Fruit fly (Drosophila melanogaster) whole organism, embryonic: ENCODE data around the gene GNBP1.

ENCODE experiments used
- Atf6 ChIP-seq: fragments of 200-800 bp; sonication (Bioruptor generic); IDR thresholded peaks from 2 replicates; pipeline ENCODE4 v1.3.6; 2022; ENCODE audit warnings: missing biosample characterization, missing genetic modification characterization
- B-H1 ChIP-seq: fragments of 200-800 bp; sonication (Bioruptor generic); IDR thresholded peaks from 3 replicates; pipeline ENCODE4 v1.3.6; 2022; ENCODE audit warnings: missing biosample characterization, missing genetic modification characterization
- BtbVII ChIP-seq: fragments of 200-800 bp; sonication (Bioruptor generic); optimal IDR thresholded peaks from 3 replicates; lab custom pipeline; 2017; ENCODE audit warnings: missing biosample characterization, mild to moderate bottlenecking, missing genetic modification characterization
- CG10366 ChIP-seq: fragments of 200-800 bp; sonication (Bioruptor generic); IDR thresholded peaks from 2 replicates; pipeline ENCODE4 v1.3.6; 2022; ENCODE audit warnings: missing biosample characterization, missing genetic modification characterization
- CG10462 ChIP-seq: fragments of 200-800 bp; sonication (Bioruptor generic); optimal IDR thresholded peaks from 2 replicates; lab custom pipeline; 2016; ENCODE audit warnings: missing biosample characterization, missing genetic modification characterization
- CG11247 ChIP-seq: fragments of 200-800 bp; sonication (Bioruptor generic); IDR thresholded peaks from 2 replicates; pipeline ENCODE4 v1.3.6; 2022; ENCODE audit warnings: missing biosample characterization, missing genetic modification characterization
- CG12104 ChIP-seq: fragments of 200-800 bp; sonication (Bioruptor generic); optimal IDR thresholded peaks from 3 replicates; lab custom pipeline; 2016; ENCODE audit warnings: missing biosample characterization, missing genetic modification characterization
- CG12219 ChIP-seq: fragments of 200-800 bp; sonication (Bioruptor generic); optimal IDR thresholded peaks from 3 replicates; lab custom pipeline; 2018; ENCODE audit warnings: missing biosample characterization, mild to moderate bottlenecking, missing genetic modification characterization
- CG13624 ChIP-seq: fragments of 200-800 bp; sonication (Bioruptor generic); optimal IDR thresholded peaks from 2 replicates; lab custom pipeline; 2016; ENCODE audit warnings: missing biosample characterization, missing genetic modification characterization
- CG1647 ChIP-seq: fragments of 200-800 bp; sonication (Bioruptor generic); optimal IDR thresholded peaks from 3 replicates; lab custom pipeline; 2016; ENCODE audit warnings: missing biosample characterization, missing genetic modification characterization
- CG17612 ChIP-seq: fragments of 200-800 bp; sonication (Bioruptor generic); IDR thresholded peaks from 2 replicates; pipeline ENCODE4 v1.3.6; 2022; ENCODE audit warnings: missing biosample characterization, missing genetic modification characterization
- CG17912 ChIP-seq: fragments of 200-800 bp; sonication (Bioruptor generic); optimal IDR thresholded peaks from 2 replicates; lab custom pipeline; 2018; ENCODE audit warnings: missing biosample characterization, mild to moderate bottlenecking, missing genetic modification characterization
- CG4328 ChIP-seq: fragments of 200-800 bp; sonication (Bioruptor generic); optimal IDR thresholded peaks from 3 replicates; lab custom pipeline; 2017; ENCODE audit warnings: missing biosample characterization, missing genetic modification reagents, missing genetic modification characterization
- CG4360 ChIP-seq: fragments of 200-800 bp; sonication (Bioruptor generic); IDR thresholded peaks from 2 replicates; pipeline ENCODE4 v1.3.6; 2022; ENCODE audit warnings: missing biosample characterization, missing genetic modification characterization
- CG4820 ChIP-seq: fragments of 200-800 bp; sonication (Bioruptor generic); optimal IDR thresholded peaks from 3 replicates; lab custom pipeline; 2016; ENCODE audit warnings: missing biosample characterization, missing genetic modification characterization
- CG6683 ChIP-seq: fragments of 200-800 bp; sonication (Bioruptor generic); optimal IDR thresholded peaks from 2 replicates; lab custom pipeline; 2017; ENCODE audit warnings: missing biosample characterization, mild to moderate bottlenecking, missing genetic modification characterization, missing genetic modification reagents
- CG7271 ChIP-seq: fragments of 200-800 bp; sonication (Bioruptor generic); optimal IDR thresholded peaks from 2 replicates; lab custom pipeline; 2018; ENCODE audit warnings: missing biosample characterization, mild to moderate bottlenecking, missing genetic modification characterization, moderate library complexity
- CG8089 ChIP-seq: fragments of 200-800 bp; sonication (Bioruptor generic); optimal IDR thresholded peaks from 3 replicates; lab custom pipeline; 2016; ENCODE audit warnings: missing biosample characterization, missing genetic modification characterization
- CG8765 ChIP-seq: fragments of 200-800 bp; sonication (Bioruptor generic); IDR thresholded peaks from 2 replicates; pipeline ENCODE4 v1.3.6; 2022; ENCODE audit warnings: missing biosample characterization, missing genetic modification characterization
- CG8924 ChIP-seq: fragments of 200-800 bp; optimal IDR thresholded peaks from 3 replicates; lab custom pipeline; 2019; ENCODE audit warnings: missing biosample characterization, mild to moderate bottlenecking, missing genetic modification characterization, moderate library complexity
- CkIIα-i1 ChIP-seq: fragments of 200-800 bp; sonication (Bioruptor generic); IDR thresholded peaks from 2 replicates; pipeline ENCODE4 v1.3.6; 2022; ENCODE audit warnings: missing biosample characterization, missing genetic modification characterization
- Dfd ChIP-seq, 2 experiments: fragments of >200 bp; optimal IDR thresholded peaks; 2 replicates each; lab custom pipeline; 2017; ENCODE audit warnings: missing biosample characterization in 2 of 2, missing genetic modification characterization in 2 of 2
- Dll ChIP-seq: fragments of 200-800 bp; sonication (Bioruptor generic); IDR thresholded peaks from 4 replicates; pipeline ENCODE4 v1.3.6; 2022; ENCODE audit warnings: missing biosample characterization, missing genetic modification characterization; ENCODE audit not compliant: partially characterized antibody
- Fer3 ChIP-seq: fragments of 200-800 bp; sonication (Bioruptor generic); optimal IDR thresholded peaks from 2 replicates; lab custom pipeline; 2018; ENCODE audit warnings: missing biosample characterization, mild to moderate bottlenecking, missing genetic modification characterization, moderate library complexity
- HmgZ ChIP-seq: fragments of 200-800 bp; sonication (Bioruptor generic); optimal IDR thresholded peaks from 2 replicates; lab custom pipeline; 2018; ENCODE audit warnings: missing biosample characterization, mild to moderate bottlenecking, missing genetic modification characterization
- Hsf ChIP-seq: fragments of 200-800 bp; sonication (Bioruptor generic); optimal IDR thresholded peaks from 3 replicates; lab custom pipeline; 2016; ENCODE audit warnings: missing biosample characterization, missing genetic modification characterization
- Jarid2 ChIP-seq: fragments of 200-800 bp; sonication (Bioruptor generic); optimal IDR thresholded peaks from 3 replicates; lab custom pipeline; 2017; ENCODE audit warnings: mild to moderate bottlenecking, missing biosample characterization, missing genetic modification reagents, missing genetic modification characterization
- Lim3 ChIP-seq: fragments of 200-800 bp; sonication (Bioruptor generic); IDR thresholded peaks from 2 replicates; pipeline ENCODE4 v1.3.6; 2022; ENCODE audit warnings: missing biosample characterization, missing genetic modification characterization
- MESR4 ChIP-seq: fragments of 200-800 bp; sonication (Bioruptor generic); optimal IDR thresholded peaks from 2 replicates; lab custom pipeline; 2018; ENCODE audit warnings: missing biosample characterization, mild to moderate bottlenecking, missing genetic modification characterization, moderate library complexity
- Mes4 ChIP-seq: fragments of 200-800 bp; sonication (Bioruptor generic); optimal IDR thresholded peaks from 2 replicates; lab custom pipeline; 2016; ENCODE audit warnings: missing biosample characterization, missing genetic modification characterization
- Mrtf ChIP-seq: fragments of 200-800 bp; sonication (Bioruptor generic); IDR thresholded peaks from 3 replicates; pipeline ENCODE4 v1.3.6; 2022; ENCODE audit warnings: missing biosample characterization, missing genetic modification characterization
- TFAM ChIP-seq: fragments of 200-800 bp; sonication (Bioruptor generic); optimal IDR thresholded peaks from 2 replicates; lab custom pipeline; 2017; ENCODE audit warnings: missing biosample characterization, missing genetic modification characterization, inconsistent platforms
- Xbp1 ChIP-seq: fragments of 200-800 bp; sonication (Bioruptor generic); optimal IDR thresholded peaks from 3 replicates; lab custom pipeline; 2016; ENCODE audit warnings: missing biosample characterization, mild to moderate bottlenecking, missing genetic modification characterization
- ase ChIP-seq: fragments of 200-800 bp; sonication (Bioruptor generic); IDR thresholded peaks from 3 replicates; pipeline ENCODE4 v1.3.6; 2022; ENCODE audit warnings: missing biosample characterization, missing genetic modification characterization
- bbx ChIP-seq: fragments of 200-800 bp; sonication (Bioruptor generic); IDR thresholded peaks from 2 replicates; pipeline ENCODE4 v1.3.6; 2022; ENCODE audit warnings: missing biosample characterization, missing genetic modification characterization; ENCODE audit not compliant: partially characterized antibody
- bigmax ChIP-seq: fragments of 200-800 bp; sonication (Bioruptor generic); optimal IDR thresholded peaks from 2 replicates; lab custom pipeline; 2018; ENCODE audit warnings: missing biosample characterization, mild to moderate bottlenecking, missing genetic modification characterization
- chm ChIP-seq: fragments of 200-800 bp; sonication (Bioruptor generic); IDR thresholded peaks from 2 replicates; pipeline ENCODE4 v1.3.6; 2022; ENCODE audit warnings: missing biosample characterization, missing genetic modification characterization
- da ChIP-seq: fragments of 200-800 bp; sonication (Bioruptor generic); optimal IDR thresholded peaks from 2 replicates; lab custom pipeline; 2016; ENCODE audit warnings: missing biosample characterization, missing genetic modification characterization
- emc ChIP-seq: fragments of 200-800 bp; sonication (Bioruptor generic); optimal IDR thresholded peaks from 2 replicates; lab custom pipeline; 2016; ENCODE audit warnings: missing biosample characterization, missing genetic modification characterization
- eyg ChIP-seq: fragments of 200-800 bp; sonication (Bioruptor generic); optimal IDR thresholded peaks from 3 replicates; lab custom pipeline; 2016; ENCODE audit warnings: missing biosample characterization, missing genetic modification characterization
- her ChIP-seq: fragments of 200-800 bp; sonication (Bioruptor generic); optimal IDR thresholded peaks from 2 replicates; lab custom pipeline; 2016; ENCODE audit warnings: missing biosample characterization, missing genetic modification characterization
- inv ChIP-seq: fragments of 200-800 bp; sonication (Bioruptor generic); IDR thresholded peaks from 2 replicates; pipeline ENCODE4 v1.3.6; 2022; ENCODE audit warnings: missing biosample characterization, missing genetic modification characterization; ENCODE audit not compliant: partially characterized antibody
- kay ChIP-seq: fragments of 200-800 bp; sonication (Bioruptor generic); optimal IDR thresholded peaks from 2 replicates; lab custom pipeline; 2016; ENCODE audit warnings: missing biosample characterization, missing genetic modification characterization
- onecut ChIP-seq: fragments of 200-800 bp; sonication (Bioruptor generic); IDR thresholded peaks from 2 replicates; pipeline ENCODE4 v1.3.6; 2022; ENCODE audit warnings: missing biosample characterization, missing genetic modification characterization
- org-1 ChIP-seq: fragments of 200-800 bp; sonication (Bioruptor generic); optimal IDR thresholded peaks from 2 replicates; lab custom pipeline; 2017; ENCODE audit warnings: missing biosample characterization, missing genetic modification characterization
- otp ChIP-seq: fragments of 200-800 bp; sonication (Bioruptor generic); IDR thresholded peaks from 3 replicates; pipeline ENCODE4, ENCODE4 v1.3.6; 2022; ENCODE audit warnings: missing biosample characterization, missing genetic modification characterization
- prd ChIP-seq, 3 experiments: fragments of >200 bp in 2 of 3; fragments of 200-800 bp in 1 of 3; sonication (Bioruptor generic) in 1 of 3; optimal IDR thresholded peaks in 2 of 3; IDR thresholded peaks in 1 of 3; 2 replicates in 2 of 3; 3 replicates in 1 of 3; pipeline versions ENCODE4 v1.3.6 to Lab custom; 2017 to 2022; ENCODE audit warnings: missing biosample characterization in 1 of 3, missing genetic modification characterization in 1 of 3
- salm ChIP-seq: fragments of 200-800 bp; sonication (Bioruptor generic); optimal IDR thresholded peaks from 2 replicates; lab custom pipeline; 2018; ENCODE audit warnings: missing biosample characterization, mild to moderate bottlenecking, missing genetic modification characterization
- schlank ChIP-seq: fragments of 200-800 bp; sonication (Bioruptor generic); optimal IDR thresholded peaks from 2 replicates; lab custom pipeline; 2018; ENCODE audit warnings: missing biosample characterization, mild to moderate bottlenecking, missing genetic modification characterization
- stc ChIP-seq: fragments of 200-800 bp; sonication (Bioruptor generic); IDR thresholded peaks from 2 replicates; pipeline ENCODE4 v1.3.6; 2022; ENCODE audit warnings: missing biosample characterization, missing genetic modification characterization

GNBP1 gene

DNA sequence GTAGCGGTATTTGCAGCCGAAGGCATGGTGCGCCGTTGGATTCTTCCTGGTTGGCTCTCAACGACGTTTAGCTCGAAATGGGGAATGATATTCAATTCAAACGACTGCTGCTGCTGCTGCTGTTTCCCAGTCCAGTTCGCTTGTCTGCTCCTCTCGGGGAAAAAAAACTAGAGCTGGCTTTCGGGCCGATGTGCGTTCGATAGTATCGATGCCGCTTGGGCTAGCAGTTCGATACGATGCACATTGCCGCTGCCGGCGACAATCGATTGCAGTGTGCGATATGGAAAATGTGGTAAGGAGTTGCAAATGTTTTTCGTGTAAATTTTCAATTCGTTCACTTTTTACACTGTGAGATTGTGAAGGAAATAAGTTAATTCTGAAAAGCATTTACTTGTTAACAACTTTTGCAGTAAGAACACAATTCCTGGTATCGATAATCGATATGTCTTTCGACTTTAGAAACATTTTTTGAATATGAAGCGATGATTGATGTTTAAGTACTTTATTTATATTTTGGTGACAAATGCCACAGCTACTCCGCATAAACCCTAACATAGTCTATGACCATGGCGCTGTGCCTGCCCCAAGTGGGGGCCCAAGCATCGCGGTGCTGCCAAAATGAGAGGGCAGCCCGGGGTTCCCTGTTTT is 2.5 kb upstream of the GNBP1 start, which contains the start of gene Capr (continued):
- TF ChIP-seq CG8765 (no peak), CG7271 (no peak), CG10366 (GFP tag; lab: Robert Waterston, UW) (no peak), CG17912 (GFP tag; lab: Kevin White, UChicago) (no peak), org-1 (GFP tag; lab: Kevin White, UChicago) (no peak), Atf6 (GFP tag; lab: Robert Waterston, UW) (no peak), Dll (GFP tag; lab: Robert Waterston, UW) (peak; percentile 99), da (GFP tag; lab: Kevin White, UChicago) (no peak), CG8924 (peak; percentile 6), Mrtf (GFP tag; lab: Robert Waterston, UW) (no peak), otp (no peak), CG13624 (GFP tag; lab: Kevin White, UChicago) (peak; percentile 66), bigmax (GFP tag; lab: Kevin White, UChicago) (peak; percentile 6), chm (0 out of 2 replicates have a peak, but pooled peaks have one; percentile 22), Dfd (GFP tag; optimal IDR thresholded peaks at IDR 0.05; lab: Kevin White, UChicago) (peak in 1 of 2 experiments; percentile 63), schlank (tag; lab: Kevin White, UChicago) (no peak), stc (GFP tag; lab: Robert Waterston, UW) (no peak), CG4360 (no peak), kay (GFP tag; lab: Kevin White, UChicago) (no peak), BtbVII (GFP tag; lab: Kevin White, UChicago) (no peak), TFAM (GFP tag; lab: Kevin White, UChicago) (no peak), Fer3 (tag; lab: Kevin White, UChicago) (no peak), ase (GFP tag; lab: Robert Waterston, UW) (no peak), B-H1 (GFP tag; lab: Robert Waterston, UW) (no peak), bbx (peak; percentile 100), Jarid2 (GFP tag; lab: Kevin White, UChicago) (peak; percentile 33), HmgZ (tag; lab: Kevin White, UChicago) (peak; percentile 69), CG10462 (GFP tag; lab: Kevin White, UChicago) (no peak), CG17612 (GFP tag; lab: Robert Waterston, UW) (no peak), CG12219 (GFP tag; lab: Kevin White, UChicago) (no peak), MESR4 (GFP tag; lab: Kevin White, UChicago) (peak; percentile 82), emc (GFP tag; lab: Kevin White, UChicago) (no peak), Lim3 (GFP tag; lab: Robert Waterston, UW) (no peak), CG6683 (GFP tag; lab: Kevin White, UChicago) (no peak), CG8089 (GFP tag; lab: Kevin White, UChicago) (no peak), salm (tag; lab: Kevin White, UChicago) (no peak), CG4820 (GFP tag; lab: Kevin White, UChicago) (peak; percentile 15), CG12104 (GFP tag; lab: Kevin White, UChicago) (no peak), her (GFP tag; lab: Kevin White, UChicago) (peak; percentile 58), Mes4 (GFP tag; lab: Kevin White, UChicago) (peak; percentile 30), inv (GFP tag; lab: Robert Waterston, UW) (peak; percentile 100), CG1647 (GFP tag; lab: Kevin White, UChicago) (peak; percentile 28), CG4328 (GFP tag; lab: Kevin White, UChicago) (no peak), Xbp1 (GFP tag; lab: Kevin White, UChicago) (peak; percentile 41), prd (optimal IDR thresholded peaks at IDR 0.05; lab: Kevin White, UChicago) (no peak), prd (GFP tag; IDR thresholded peaks at IDR 0.05; lab: Robert Waterston, UW) (peak; percentile 6; the same call in 1 of the 3 replicates), eyg (GFP tag; lab: Kevin White, UChicago) (peak; percentile 8), Hsf (GFP tag; lab: Kevin White, UChicago) (peak; percentile 41), CG11247 (no peak), onecut (GFP tag; lab: Robert Waterston, UW) (peak; percentile 48; the same call in 1 of the 2 replicates), CkIIα-i1 (GFP tag; lab: Robert Waterston, UW) (no peak)
